Worm (Caenorhabditis elegans) whole organism, mixed stage, embryonic: ENCODE results near the gene rbm-26.

Experiments
- blmp-1 ChIP-seq: fragments of 150-350 bp; optimal IDR thresholded peaks from 2 replicates; lab custom pipeline; 2014; ENCODE audit warnings: missing biosample characterization, missing genetic modification characterization
- ceh-83 ChIP-seq: fragments of 200-800 bp; sonication (Bioruptor generic); optimal IDR thresholded peaks from 2 replicates; lab custom pipeline; 2018; ENCODE audit warnings: mild to moderate bottlenecking, missing genetic modification characterization, missing compliant biosample characterization
- ces-1 ChIP-seq: fragments of 150-350 bp; optimal IDR thresholded peaks from 2 replicates; lab custom pipeline; 2014; ENCODE audit warnings: missing biosample characterization, missing genetic modification reagents, missing genetic modification characterization
- elt-1 ChIP-seq: sonication (generic microtip); optimal IDR thresholded peaks from 2 replicates; lab custom pipeline; 2017; ENCODE audit warnings: missing genetic modification characterization, mild to moderate bottlenecking, missing compliant biosample characterization, antibody characterized with exemption, moderate library complexity, borderline replicate concordance; ENCODE audit not compliant: insufficient read depth
- lsy-2 ChIP-seq: fragments of 150-350 bp; optimal IDR thresholded peaks from 2 replicates; lab custom pipeline; 2014; ENCODE audit warnings: missing biosample characterization, missing genetic modification characterization
- mab-5 ChIP-seq: fragments of 150-350 bp; optimal IDR thresholded peaks from 2 replicates; lab custom pipeline; 2014; ENCODE audit warnings: missing biosample characterization, missing genetic modification characterization
- sem-2 ChIP-seq: fragments of 200-800 bp; sonication (Bioruptor generic); optimal IDR thresholded peaks from 2 replicates; lab custom pipeline; 2018; ENCODE audit warnings: mild to moderate bottlenecking, missing genetic modification characterization, missing compliant biosample characterization
- snpc-4 ChIP-seq: fragments of 150-350 bp; optimal IDR thresholded peaks from 2 replicates; lab custom pipeline; 2014; ENCODE audit warnings: missing biosample characterization, missing genetic modification characterization
- unc-62 ChIP-seq: fragments of 150-350 bp; optimal IDR thresholded peaks from 2 replicates; lab custom pipeline; 2014; ENCODE audit warnings: missing biosample characterization, missing genetic modification reagents, missing genetic modification characterization
- zip-8 ChIP-seq: fragments of 150-350 bp; optimal IDR thresholded peaks from 2 replicates; lab custom pipeline; 2014; ENCODE audit warnings: missing biosample characterization, missing genetic modification characterization
- ztf-11 ChIP-seq: fragments of 150-350 bp; optimal IDR thresholded peaks from 2 replicates; lab custom pipeline; 2014; ENCODE audit warnings: missing biosample characterization, missing genetic modification characterization

DNA sequence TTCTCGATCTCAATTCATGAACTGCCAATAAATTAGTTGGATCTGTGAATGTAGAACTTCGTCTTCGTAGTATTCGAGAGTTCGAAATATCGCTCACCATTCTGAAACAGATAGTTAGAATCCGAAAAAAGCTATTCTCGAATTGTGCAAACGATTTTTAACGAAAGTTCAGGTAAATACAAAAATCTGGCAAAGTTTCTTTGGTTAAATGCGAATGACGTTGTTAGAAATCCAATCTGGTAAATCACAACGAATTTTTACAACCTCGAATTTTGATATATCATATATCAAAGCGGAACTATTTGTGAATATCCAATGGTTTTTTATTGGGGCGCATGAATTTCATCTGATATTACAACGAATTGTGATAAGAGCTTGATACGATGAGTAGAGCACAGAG, 2.1 kb upstream of the rbm-26 start, which contains the start of gene hpo-28:
- no peak for TF ChIP-seq ceh-83
- no peak for TF ChIP-seq snpc-4 (tag; lab: Kevin White, UChicago)
- TF ChIP-seq unc-62, result no peak
- TF ChIP-seq ces-1 (GFP tag; lab: Kevin White, UChicago), result no peak
- no peak for TF ChIP-seq ztf-11 (tag; lab: Kevin White, UChicago)
- no peak for TF ChIP-seq mab-5
- TF ChIP-seq elt-1, result no peak
- no peak for TF ChIP-seq lsy-2 (tag; lab: Kevin White, UChicago)
- no peak for TF ChIP-seq blmp-1 (tag; lab: Kevin White, UChicago)
- TF ChIP-seq sem-2, result no peak
- TF ChIP-seq zip-8 (tag; lab: Kevin White, UChicago), result no peak
